Fruit fly (Drosophila melanogaster): ENCODE results near the gene CG13813.

DNA sequence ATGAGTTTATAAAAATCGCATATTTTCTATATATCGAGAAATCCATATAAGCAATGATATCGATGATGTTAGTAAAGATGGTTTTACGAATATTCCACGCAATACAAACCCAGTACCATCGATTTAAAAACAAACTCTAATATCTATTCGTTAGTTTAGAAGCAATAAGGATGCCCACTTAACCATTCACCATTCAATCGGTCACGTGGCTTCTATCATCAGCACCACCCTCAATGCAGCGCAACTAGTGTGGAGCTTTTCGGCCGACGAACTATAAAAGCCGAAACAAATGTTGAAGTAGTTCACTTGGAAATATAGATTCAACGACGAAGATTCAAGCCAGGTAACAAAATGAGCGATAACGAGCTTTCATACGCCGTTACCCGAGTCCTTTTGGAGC lies at the start of gene CG13813:
- TF ChIP-seq Taf1 (GFP tag; IDR thresholded peaks at IDR 0.05) (no peak), Chrac-16 (GFP tag; optimal IDR thresholded peaks at IDR 0.05) (no peak), ase (GFP tag; IDR thresholded peaks at IDR 0.05) (no peak), ap (GFP tag; IDR thresholded peaks at IDR 0.05) (no peak), D19B (GFP tag; optimal IDR thresholded peaks at IDR 0.05) (no peak), CG14860 (GFP tag; IDR thresholded peaks at IDR 0.05; ENCODE audit: partially characterized antibody) (no peak), CG4617 (GFP tag; optimal IDR thresholded peaks at IDR 0.05; ENCODE audit: borderline replicate concordance) (no peak), dysf (GFP tag; IDR thresholded peaks at IDR 0.05) (no peak), Doc3 (GFP tag; IDR thresholded peaks at IDR 0.05; ENCODE audit: partially characterized antibody) (no peak), CG3065 (GFP tag; optimal IDR thresholded peaks at IDR 0.05) (no peak), CG12219 (GFP tag; optimal IDR thresholded peaks at IDR 0.05) (no peak), CG1792 (GFP tag; optimal IDR thresholded peaks at IDR 0.05) (no peak)
